Worm (Caenorhabditis elegans) whole organism, L1 larva: Measurements from ENCODE around the gene F46F2.5.
A peak's percentile ranks its signal among the peaks of the same experiment; 100 is the strongest.

Experiments
- C04F5.9 ChIP-seq: sonication (generic microtip); optimal IDR thresholded peaks from 2 replicates; lab custom pipeline; 2016; ENCODE audit warnings: missing genetic modification characterization, missing compliant biosample characterization
- C34B4.2 ChIP-seq: sonication (generic microtip); optimal IDR thresholded peaks from 2 replicates; lab custom pipeline; 2017; ENCODE audit warnings: mild to moderate bottlenecking, missing genetic modification characterization, missing compliant biosample characterization
- F16B12.6 ChIP-seq: fragments of 150-350 bp; optimal IDR thresholded peaks from 2 replicates; lab custom pipeline; 2014; ENCODE audit warnings: missing biosample characterization, missing genetic modification characterization
- Y116A8C.19 ChIP-seq: sonication (generic microtip); optimal IDR thresholded peaks from 2 replicates; lab custom pipeline; 2016; ENCODE audit warnings: missing compliant biosample characterization, missing genetic modification characterization, borderline replicate concordance
- aha-1 ChIP-seq: fragments of 150-350 bp; optimal IDR thresholded peaks from 2 replicates; lab custom pipeline; 2014; ENCODE audit warnings: missing biosample characterization, missing genetic modification characterization
- blmp-1 ChIP-seq: fragments of 150-350 bp; optimal IDR thresholded peaks from 2 replicates; lab custom pipeline; 2014; ENCODE audit warnings: missing biosample characterization, missing genetic modification characterization
- ceh-63 ChIP-seq: fragments of 200-800 bp; sonication (Bioruptor generic); optimal IDR thresholded peaks from 2 replicates; lab custom pipeline; 2018; ENCODE audit warnings: mild to moderate bottlenecking, missing genetic modification characterization, missing compliant biosample characterization
- ceh-88 ChIP-seq: fragments of 200-800 bp; sonication (Bioruptor generic); IDR thresholded peaks from 2 replicates; pipeline ENCODE4 v1.3.6; 2022; ENCODE audit warnings: missing genetic modification characterization, missing compliant biosample characterization
- ceh-90 ChIP-seq: sonication (generic microtip); optimal IDR thresholded peaks from 2 replicates; lab custom pipeline; 2016; ENCODE audit warnings: missing genetic modification characterization, missing compliant biosample characterization
- ces-1 ChIP-seq: fragments of 150-350 bp; optimal IDR thresholded peaks from 2 replicates; lab custom pipeline; 2014; ENCODE audit warnings: missing biosample characterization, missing genetic modification reagents, missing genetic modification characterization
- dsc-1 ChIP-seq: sonication (generic microtip); optimal IDR thresholded peaks from 2 replicates; lab custom pipeline; 2016; ENCODE audit warnings: mild to moderate bottlenecking, missing genetic modification characterization, missing compliant biosample characterization
- efl-1 ChIP-seq, 4 experiments: fragments of 150-350 bp; optimal IDR thresholded peaks in 3 of 4; peaks in 1 of 4; 1 replicate in 1 of 4; 2 replicates in 3 of 4; lab custom pipeline; 2014; ENCODE audit warnings: missing biosample characterization in 2 of 4, missing genetic modification characterization in 2 of 4, missing genetic modification reagents in 2 of 4
- efl-3 ChIP-seq: fragments of 200-800 bp; sonication (Bioruptor generic); optimal IDR thresholded peaks from 2 replicates; lab custom pipeline; 2018; ENCODE audit warnings: mild to moderate bottlenecking, missing genetic modification characterization, missing compliant biosample characterization
- elt-2 ChIP-seq: sonication (generic microtip); optimal IDR thresholded peaks from 2 replicates; lab custom pipeline; 2016; ENCODE audit warnings: missing genetic modification characterization, mild to moderate bottlenecking, inconsistent platforms, missing compliant biosample characterization, missing genetic modification reagents
- fkh-10 ChIP-seq: sonication (generic microtip); optimal IDR thresholded peaks from 2 replicates; lab custom pipeline; 2017; ENCODE audit warnings: missing biosample characterization, missing genetic modification reagents, missing genetic modification characterization
- fkh-8 ChIP-seq: sonication (generic microtip); optimal IDR thresholded peaks from 2 replicates; lab custom pipeline; 2016; ENCODE audit warnings: mild to moderate bottlenecking, missing genetic modification characterization, missing compliant biosample characterization
- fos-1 ChIP-seq: fragments of 150-350 bp; optimal IDR thresholded peaks from 2 replicates; lab custom pipeline; 2014; ENCODE audit warnings: missing biosample characterization, missing genetic modification characterization
- grh-1 ChIP-seq: fragments of 200-800 bp; sonication (Bioruptor generic); IDR thresholded peaks from 2 replicates; pipeline ENCODE4 v1.3.6; 2022; ENCODE audit warnings: missing genetic modification reagents, missing genetic modification characterization, missing compliant biosample characterization
- hlh-17 ChIP-seq: fragments of 200-800 bp; sonication (Bioruptor generic); optimal IDR thresholded peaks from 2 replicates; lab custom pipeline; 2018; ENCODE audit warnings: missing genetic modification characterization, mild to moderate bottlenecking, missing compliant biosample characterization, moderate library complexity, borderline replicate concordance
- hlh-4 ChIP-seq: sonication (generic microtip); optimal IDR thresholded peaks from 2 replicates; lab custom pipeline; 2016; ENCODE audit warnings: mild to moderate bottlenecking, missing genetic modification characterization, missing compliant biosample characterization
- hpl-2 ChIP-seq: fragments of 150-350 bp; optimal IDR thresholded peaks from 2 replicates; lab custom pipeline; 2014; ENCODE audit warnings: missing biosample characterization, missing genetic modification reagents, missing genetic modification characterization
- irx-1 ChIP-seq: sonication (generic microtip); optimal IDR thresholded peaks from 2 replicates; lab custom pipeline; 2016; ENCODE audit warnings: missing genetic modification characterization, missing compliant biosample characterization
- isw-1 ChIP-seq: fragments of 200-800 bp; sonication (Bioruptor generic); IDR thresholded peaks from 2 replicates; pipeline ENCODE4 v1.3.6; 2022; ENCODE audit warnings: missing genetic modification characterization, missing compliant biosample characterization
- lin-13 ChIP-seq: fragments of 150-350 bp; optimal IDR thresholded peaks from 2 replicates; lab custom pipeline; 2014; ENCODE audit warnings: missing biosample characterization, missing genetic modification reagents, missing genetic modification characterization
- lin-14 ChIP-seq: fragments of 200-800 bp; sonication (Bioruptor generic); optimal IDR thresholded peaks from 2 replicates; lab custom pipeline; 2018; ENCODE audit warnings: mild to moderate bottlenecking, missing genetic modification characterization, moderate library complexity, missing compliant biosample characterization
- lin-35 ChIP-seq, 2 experiments: fragments of 150-350 bp; optimal IDR thresholded peaks; 2 replicates each; lab custom pipeline; 2014; ENCODE audit warnings: missing biosample characterization in 2 of 2, missing genetic modification characterization in 2 of 2, missing genetic modification reagents in 2 of 2
- lin-39 ChIP-seq: fragments of 150-350 bp; optimal IDR thresholded peaks from 2 replicates; lab custom pipeline; 2014; ENCODE audit warnings: missing biosample characterization, missing genetic modification reagents, missing genetic modification characterization
- lir-3 ChIP-seq: sonication (generic microtip); optimal IDR thresholded peaks from 2 replicates; lab custom pipeline; 2016; ENCODE audit warnings: mild to moderate bottlenecking, missing genetic modification characterization, moderate library complexity, missing compliant biosample characterization; ENCODE audit not compliant: poor library complexity
- mab-9 ChIP-seq: fragments of 200-800 bp; sonication (Bioruptor generic); IDR thresholded peaks from 2 replicates; pipeline ENCODE4 v1.3.6; 2022; ENCODE audit warnings: missing genetic modification reagents, missing genetic modification characterization, missing compliant biosample characterization
- mep-1 ChIP-seq: fragments of 150-350 bp; optimal IDR thresholded peaks from 2 replicates; lab custom pipeline; 2014; ENCODE audit warnings: missing biosample characterization, missing genetic modification characterization
- nhr-12 ChIP-seq: sonication (generic microtip); optimal IDR thresholded peaks from 2 replicates; lab custom pipeline; 2017; ENCODE audit warnings: missing biosample characterization, missing genetic modification characterization
- nhr-19 ChIP-seq: fragments of 200-800 bp; sonication (Bioruptor generic); conservative IDR thresholded peaks from 2 replicates; pipeline ENCODE4 v1.3.6; 2022; ENCODE audit warnings: missing genetic modification characterization, missing compliant biosample characterization
- nhr-20 ChIP-seq: sonication (generic microtip); optimal IDR thresholded peaks from 2 replicates; lab custom pipeline; 2016; ENCODE audit warnings: mild to moderate bottlenecking, missing genetic modification characterization, missing compliant biosample characterization
- nhr-28 ChIP-seq: fragments of 150-350 bp; optimal IDR thresholded peaks from 2 replicates; lab custom pipeline; 2014; ENCODE audit warnings: missing biosample characterization, missing genetic modification characterization
- nhr-47 ChIP-seq: sonication (generic microtip); optimal IDR thresholded peaks from 2 replicates; lab custom pipeline; 2016; ENCODE audit warnings: mild to moderate bottlenecking, missing genetic modification characterization, moderate library complexity, missing compliant biosample characterization
- nhr-77 ChIP-seq: fragments of 150-350 bp; optimal IDR thresholded peaks from 2 replicates; lab custom pipeline; 2014; ENCODE audit warnings: missing biosample characterization, missing genetic modification characterization
- nhr-84 ChIP-seq: sonication (generic microtip); optimal IDR thresholded peaks from 2 replicates; lab custom pipeline; 2017; ENCODE audit warnings: missing biosample characterization, missing genetic modification characterization
- nhr-85 ChIP-seq: sonication (generic microtip); peaks from one replicate; lab custom pipeline; 2016; ENCODE audit warnings: missing genetic modification characterization, inconsistent platforms, missing compliant biosample characterization
- nhr-90 ChIP-seq: sonication (generic microtip); optimal IDR thresholded peaks from 2 replicates; lab custom pipeline; 2016; ENCODE audit warnings: mild to moderate bottlenecking, missing genetic modification characterization, missing compliant biosample characterization; ENCODE audit not compliant: poor library complexity
- pag-3 ChIP-seq: sonication (generic microtip); optimal IDR thresholded peaks from 2 replicates; lab custom pipeline; 2017; ENCODE audit warnings: missing genetic modification characterization, mild to moderate bottlenecking, missing compliant biosample characterization, antibody characterized with exemption, borderline replicate concordance; ENCODE audit not compliant: insufficient read depth
- snu-23 ChIP-seq: sonication (generic microtip); optimal IDR thresholded peaks from 2 replicates; lab custom pipeline; 2016; ENCODE audit warnings: missing genetic modification characterization, missing compliant biosample characterization
- sox-4 ChIP-seq: sonication (generic microtip); optimal IDR thresholded peaks from 2 replicates; lab custom pipeline; 2016; ENCODE audit warnings: missing genetic modification characterization, missing compliant biosample characterization
- sptf-1 ChIP-seq: fragments of 150-350 bp; optimal IDR thresholded peaks from 2 replicates; lab custom pipeline; 2014; ENCODE audit warnings: missing biosample characterization, missing genetic modification characterization
- tbx-2 ChIP-seq: sonication (generic microtip); optimal IDR thresholded peaks from 2 replicates; lab custom pipeline; 2016; ENCODE audit warnings: missing genetic modification characterization, missing compliant biosample characterization
- unc-30 ChIP-seq: sonication (generic microtip); optimal IDR thresholded peaks from 2 replicates; lab custom pipeline; 2017; ENCODE audit warnings: missing biosample characterization, missing genetic modification characterization
- unc-98 ChIP-seq: fragments of 200-800 bp; sonication (Bioruptor generic); IDR thresholded peaks from 2 replicates; pipeline ENCODE4 v1.3.6; 2022; ENCODE audit warnings: missing genetic modification characterization, missing compliant biosample characterization
- xbp-1 ChIP-seq: sonication (generic microtip); optimal IDR thresholded peaks from 2 replicates; lab custom pipeline; 2016; ENCODE audit warnings: missing genetic modification characterization, missing compliant biosample characterization
- ztf-4 ChIP-seq: fragments of 150-350 bp; optimal IDR thresholded peaks from 2 replicates; lab custom pipeline; 2014; ENCODE audit warnings: missing biosample characterization, missing genetic modification characterization

The F46F2.5 gene

DNA sequence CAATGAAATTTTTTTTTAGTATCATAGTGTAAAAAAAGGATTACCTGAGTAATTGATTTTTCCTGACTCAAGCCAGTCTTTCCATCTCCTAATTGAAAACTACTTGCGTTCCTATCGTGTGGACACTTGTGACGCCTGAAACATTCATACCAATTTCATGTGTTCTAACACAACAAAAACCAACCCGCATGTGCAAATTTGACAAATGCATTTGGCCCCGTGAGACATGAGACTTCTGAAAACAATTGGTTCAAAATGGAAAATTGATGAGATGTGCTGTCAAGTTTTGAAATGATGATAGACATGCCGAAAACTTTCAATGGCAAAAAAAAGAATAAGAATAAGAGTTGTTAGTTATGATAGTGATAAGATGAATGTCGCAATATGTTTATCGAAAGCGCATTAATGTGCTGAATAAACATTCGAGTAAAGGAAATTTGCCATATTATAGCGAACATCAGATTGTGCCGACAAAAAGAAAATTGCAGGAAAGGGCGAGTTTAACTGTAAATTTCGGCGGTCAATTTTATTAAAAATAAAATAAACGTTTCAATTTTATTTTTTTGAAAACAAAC lies 32.0 kb upstream of the F46F2.5 start, which contains the start of gene H03A11.2:
H03A11.2 (minus strand) TSS at position 252 of the 575 bp plus-strand sequence.
- no peak for TF ChIP-seq nhr-84
- no peak for TF ChIP-seq nhr-20
- TF ChIP-seq elt-2 = peak; percentile 26
- no peak for TF ChIP-seq efl-1 (optimal IDR thresholded peaks at IDR 0.05; lab: Kevin White, UChicago)
- TF ChIP-seq efl-1 (GFP tag; optimal IDR thresholded peaks at IDR 0.05 in 1 of 2; lab: Kevin White, UChicago) = peak in 1 of 2 experiments; percentile 84

- TF ChIP-seq ces-1 (GFP tag; lab: Kevin White, UChicago) = no peak
- no peak for TF ChIP-seq C04F5.9
- no peak for TF ChIP-seq unc-98 (GFP tag; lab: Robert Waterston, UW)
- no peak for TF ChIP-seq C34B4.2 (tag; lab: Kevin White, UChicago)
- no peak for TF ChIP-seq hpl-2
- TF ChIP-seq ceh-88 (GFP tag; lab: Robert Waterston, UW) = no peak
- no peak for TF ChIP-seq grh-1 (GFP tag; lab: Robert Waterston, UW)
- no peak for TF ChIP-seq nhr-19 (GFP tag; lab: Robert Waterston, UW)
- TF ChIP-seq lir-3 = no peak
- no peak for TF ChIP-seq irx-1 (tag; lab: Kevin White, UChicago)
Measured at ce11 chrX:15231800-15232199, 30.7 kb upstream of the F46F2.5 start.

DNA sequence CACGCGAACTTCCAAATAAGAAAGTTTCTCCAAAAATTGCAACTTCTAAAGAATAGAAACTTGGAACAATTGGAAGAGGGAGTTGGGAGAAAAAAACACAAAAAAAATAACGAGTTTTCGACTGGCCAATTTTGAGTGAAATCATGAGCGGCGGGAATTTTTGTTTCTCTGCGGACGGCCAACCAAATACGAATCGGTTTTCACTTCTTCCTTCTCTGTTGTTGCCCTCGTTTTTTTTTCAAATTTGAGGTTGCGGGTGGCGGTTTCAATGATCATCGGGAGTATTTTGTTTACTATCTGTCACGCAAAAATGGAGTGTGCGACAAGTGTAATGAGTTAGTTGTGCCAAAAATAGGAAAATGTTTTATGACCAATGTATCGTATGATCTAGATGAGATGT lies 28.8 kb upstream of the F46F2.5 start:
- TF ChIP-seq lin-13 (GFP tag; lab: Kevin White, UChicago) (no peak), ceh-90 (tag; lab: Kevin White, UChicago) (no peak), lin-14 (peak; percentile 56), ceh-63 (GFP tag; lab: Kevin White, UChicago) (no peak), fkh-10 (GFP tag; lab: Kevin White, UChicago) (no peak), tbx-2 (no peak), hlh-17 (GFP tag; lab: Kevin White, UChicago) (no peak), snu-23 (peak; percentile 20), sptf-1 (tag; lab: Kevin White, UChicago) (no peak), nhr-85 (peak; percentile 60), C34B4.2 (tag; lab: Kevin White, UChicago) (no peak), nhr-77 (tag; lab: Kevin White, UChicago) (no peak), ztf-4 (no peak), nhr-12 (tag; lab: Kevin White, UChicago) (no peak), xbp-1 (tag; lab: Kevin White, UChicago) (no peak), lin-35 (GFP tag; optimal IDR thresholded peaks at IDR 0.05; lab: Kevin White, UChicago) (peak in 1 of 2 experiments; percentile 9), fos-1 (tag; lab: Kevin White, UChicago) (no peak), mep-1 (tag; lab: Kevin White, UChicago) (no peak), unc-30 (tag; lab: Kevin White, UChicago) (no peak), F16B12.6 (tag; lab: Kevin White, UChicago) (no peak), blmp-1 (tag; lab: Kevin White, UChicago) (peak; percentile 50), hlh-4 (no peak)

- TF ChIP-seq lin-39 = no peak
- TF ChIP-seq efl-3 (GFP tag; lab: Kevin White, UChicago) = no peak
- TF ChIP-seq mab-9 (GFP tag; lab: Robert Waterston, UW) = no peak
- TF ChIP-seq snu-23 = peak; percentile 63
- peak in 1 of 2 experiments; percentile 53 for TF ChIP-seq lin-35 (GFP tag; optimal IDR thresholded peaks at IDR 0.05; lab: Kevin White, UChicago)
- no peak for TF ChIP-seq nhr-77 (tag; lab: Kevin White, UChicago)
- TF ChIP-seq efl-1 (optimal IDR thresholded peaks at IDR 0.05; lab: Kevin White, UChicago) = no peak
- TF ChIP-seq efl-1 (GFP tag; optimal IDR thresholded peaks at IDR 0.05 in 1 of 2; lab: Kevin White, UChicago) = peak in 1 of 2 experiments; percentile 47
- TF ChIP-seq aha-1 (tag; lab: Kevin White, UChicago) = no peak
- peak; percentile 36 for TF ChIP-seq nhr-47 (tag; lab: Kevin White, UChicago)
- TF ChIP-seq isw-1 (GFP tag; lab: Robert Waterston, UW) = no peak
- TF ChIP-seq Y116A8C.19 (tag; lab: Kevin White, UChicago) = no peak
- no peak for TF ChIP-seq ceh-88 (GFP tag; lab: Robert Waterston, UW)
- no peak for TF ChIP-seq dsc-1 (tag; lab: Kevin White, UChicago)
- TF ChIP-seq nhr-90 = peak; percentile 15
- no peak for TF ChIP-seq nhr-28 (tag; lab: Kevin White, UChicago)
- TF ChIP-seq lin-13 (GFP tag; lab: Kevin White, UChicago) = no peak
- TF ChIP-seq fkh-8 = no peak
- TF ChIP-seq sox-4 (tag; lab: Kevin White, UChicago) = no peak
- no peak for TF ChIP-seq pag-3 (tag; lab: Kevin White, UChicago)
Measured at ce11 chrX:15236036-15236435, 26.5 kb upstream of the F46F2.5 start.
